Worm (Caenorhabditis elegans) whole organism, L1 larva: ENCODE results near the gene ZK856.6.

ENCODE experiments used
- egl-27 ChIP-seq, 2 experiments: fragments of 150-350 bp in 1 of 2; sonication (generic microtip); optimal IDR thresholded peaks; 3 replicates each; lab custom pipeline; 2017 to 2018; ENCODE audit warnings: missing biosample characterization in 2 of 2, missing genetic modification characterization in 2 of 2, missing genetic modification reagents in 2 of 2
- elt-2 ChIP-seq: sonication (generic microtip); optimal IDR thresholded peaks from 2 replicates; lab custom pipeline; 2016; ENCODE audit warnings: missing genetic modification characterization, mild to moderate bottlenecking, inconsistent platforms, missing compliant biosample characterization, missing genetic modification reagents
- hlh-17 ChIP-seq: fragments of 200-800 bp; sonication (Bioruptor generic); optimal IDR thresholded peaks from 2 replicates; lab custom pipeline; 2018; ENCODE audit warnings: missing genetic modification characterization, mild to moderate bottlenecking, missing compliant biosample characterization, moderate library complexity, borderline replicate concordance
- snpc-4 ChIP-seq: fragments of 150-350 bp; optimal IDR thresholded peaks from 2 replicates; lab custom pipeline; 2014; ENCODE audit warnings: missing biosample characterization, missing genetic modification characterization

- no peak for TF ChIP-seq egl-27 (tag; optimal IDR thresholded peaks at IDR 0.05; lab: Kevin White, UChicago)
- no peak for TF ChIP-seq elt-2
- TF ChIP-seq snpc-4 (tag; lab: Kevin White, UChicago) = no peak
- no peak for TF ChIP-seq hlh-17 (GFP tag; lab: Kevin White, UChicago)
These were observed 44.6 kb downstream of the ZK856.6 start, which contains the start of gene C12D8.9 for ce11 chrV:10243105-10243504.
